Worm (Caenorhabditis elegans) whole organism, dauer: ENCODE results near the gene Y55F3BR.2.
"Not testable (repeated sequence)": the region's sequence is repeated elsewhere in the genome, so short reads cannot be mapped to it uniquely, and the experiment has no call there.

Source experiments
- unc-62 ChIP-seq: sonication (generic microtip); optimal IDR thresholded peaks from 2 replicates; lab custom pipeline; 2017; ENCODE audit warnings: missing biosample characterization, missing genetic modification reagents, missing genetic modification characterization

Gene Y55F3BR.2

ce11 chrIV:855483-855882 lies 3.2 kb upstream of the Y55F3BR.2 start:
- no peak for TF ChIP-seq unc-62 (GFP tag; lab: Kevin White, UChicago)

ce11 chrIV:856038-856437 lies 2.7 kb upstream of the Y55F3BR.2 start:
- TF ChIP-seq unc-62 (GFP tag; lab: Kevin White, UChicago), result no peak

ce11 chrIV:860810-861209 lies 2.1 kb downstream of the Y55F3BR.2 start:
- TF ChIP-seq unc-62 (GFP tag; lab: Kevin White, UChicago), result no peak

ce11 chrIV:866828-867270 lies 8.1 kb downstream of the Y55F3BR.2 start:
- no peak for TF ChIP-seq unc-62 (GFP tag; lab: Kevin White, UChicago)

- TF ChIP-seq unc-62 (GFP tag; lab: Kevin White, UChicago), result no peak
Observed at ce11 chrIV:868723-869122, 10.0 kb downstream of the Y55F3BR.2 start.

- TF ChIP-seq unc-62 (GFP tag; lab: Kevin White, UChicago), result no peak
Observed at ce11 chrIV:873174-873788, 14.6 kb downstream of the Y55F3BR.2 start.

- no peak for TF ChIP-seq unc-62 (GFP tag; lab: Kevin White, UChicago)
Observed at ce11 chrIV:874677-875076, 15.9 kb downstream of the Y55F3BR.2 start, which contains the start of gene Y55F3BR.1. Y55F3BR.1 (plus strand) TSS chrIV:874791.

ce11 chrIV:878634-879033 lies 19.9 kb downstream of the Y55F3BR.2 start:
- TF ChIP-seq unc-62 (GFP tag; lab: Kevin White, UChicago), result no peak

ce11 chrIV:884707-885394 lies 26.1 kb downstream of the Y55F3BR.2 start, which contains the start of gene mak-2:
mak-2 (plus strand) TSS chrIV:885344.
- no peak for TF ChIP-seq unc-62 (GFP tag; lab: Kevin White, UChicago)

ce11 chrIV:904963-905362 lies 46.2 kb downstream of the Y55F3BR.2 start, which contains the start of gene fbxc-12:
fbxc-12 (plus strand) TSS chrIV:905263.
- TF ChIP-seq unc-62 (GFP tag; lab: Kevin White, UChicago), result not testable (repeated sequence)

- no peak for TF ChIP-seq unc-62 (GFP tag; lab: Kevin White, UChicago)
Observed at ce11 chrIV:914856-915255, 56.1 kb downstream of the Y55F3BR.2 start.

ce11 chrIV:917640-918039 lies 58.9 kb downstream of the Y55F3BR.2 start:
- TF ChIP-seq unc-62 (GFP tag; lab: Kevin White, UChicago), result no peak

ce11 chrIV:919690-920089 lies 61.0 kb downstream of the Y55F3BR.2 start, which contains the start of gene F58H7.5:
F58H7.5 (plus strand) TSS chrIV:919990.
- no peak for TF ChIP-seq unc-62 (GFP tag; lab: Kevin White, UChicago)
